Worm (Caenorhabditis elegans) whole organism, L2 larva: Measurements from ENCODE around the gene nhr-1.

Experiments used
- F13H6.1 ChIP-seq: sonication (generic microtip); optimal IDR thresholded peaks from 2 replicates; lab custom pipeline; 2016; ENCODE audit warnings: missing genetic modification characterization, missing compliant biosample characterization
- aly-2 ChIP-seq: fragments of 150-350 bp; optimal IDR thresholded peaks from 2 replicates; lab custom pipeline; 2014; ENCODE audit warnings: missing biosample characterization, missing genetic modification characterization
- dmd-4 ChIP-seq: sonication (generic microtip); optimal IDR thresholded peaks from 2 replicates; lab custom pipeline; 2017; ENCODE audit warnings: missing biosample characterization, missing genetic modification characterization
- lin-39 ChIP-seq: fragments of 150-350 bp; optimal IDR thresholded peaks from 2 replicates; lab custom pipeline; 2014; ENCODE audit warnings: missing biosample characterization, missing genetic modification reagents, missing genetic modification characterization
- mbf-1 ChIP-seq: sonication (generic microtip); optimal IDR thresholded peaks from 2 replicates; lab custom pipeline; 2017; ENCODE audit warnings: missing biosample characterization, missing genetic modification characterization
- nhr-237 ChIP-seq: fragments of 150-350 bp; optimal IDR thresholded peaks from 2 replicates; lab custom pipeline; 2014; ENCODE audit warnings: missing biosample characterization, missing genetic modification characterization
- snpc-4 ChIP-seq: fragments of 150-350 bp; optimal IDR thresholded peaks from 2 replicates; lab custom pipeline; 2014; ENCODE audit warnings: missing biosample characterization, missing genetic modification characterization
- unc-55 ChIP-seq: fragments of 150-350 bp; sonication (generic microtip); optimal IDR thresholded peaks from 3 replicates; lab custom pipeline; 2014; ENCODE audit warnings: missing biosample characterization, missing genetic modification reagents, missing genetic modification characterization
- unc-62 ChIP-seq: fragments of 150-350 bp; optimal IDR thresholded peaks from 2 replicates; lab custom pipeline; 2014; ENCODE audit warnings: missing biosample characterization, missing genetic modification reagents, missing genetic modification characterization
- zag-1 ChIP-seq: fragments of 150-350 bp; optimal IDR thresholded peaks from 2 replicates; lab custom pipeline; 2014; ENCODE audit warnings: missing biosample characterization, missing genetic modification characterization
- ztf-11 ChIP-seq: sonication (generic microtip); optimal IDR thresholded peaks from 2 replicates; lab custom pipeline; 2017; ENCODE audit warnings: missing biosample characterization, missing genetic modification characterization
- ztf-4 ChIP-seq: fragments of 150-350 bp; optimal IDR thresholded peaks from 2 replicates; lab custom pipeline; 2014; ENCODE audit warnings: missing biosample characterization, missing genetic modification characterization

DNA sequence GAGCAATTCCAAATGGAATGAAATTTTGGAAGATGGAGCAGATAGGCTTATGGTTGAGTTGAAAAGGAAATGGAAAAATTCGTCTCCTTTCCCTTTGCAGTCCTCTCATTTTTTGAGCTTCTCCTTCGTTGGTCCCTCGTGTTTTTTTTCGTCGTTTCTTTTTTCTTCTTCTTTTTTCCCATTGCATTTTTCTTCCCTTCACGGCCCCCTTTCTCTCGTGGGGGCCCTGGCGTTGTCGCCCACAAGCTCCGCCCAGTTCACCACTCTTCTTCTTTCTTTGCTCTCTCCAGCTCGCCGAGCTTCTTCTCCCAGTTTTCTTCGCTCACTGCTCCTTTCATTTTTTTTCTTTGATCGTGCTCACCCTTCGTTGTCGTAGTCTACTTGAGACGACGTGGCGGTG is 5.6 kb downstream of the nhr-1 start:
- no peak for TF ChIP-seq unc-62 (GFP tag; lab: Kevin White, UChicago)
- no peak for TF ChIP-seq snpc-4 (tag; lab: Kevin White, UChicago)
- TF ChIP-seq zag-1: peak; percentile 36
- TF ChIP-seq ztf-11 (tag; lab: Kevin White, UChicago): no peak
- no peak for TF ChIP-seq nhr-237
- no peak for TF ChIP-seq aly-2 (tag; lab: Kevin White, UChicago)
- no peak for TF ChIP-seq mbf-1 (tag; lab: Kevin White, UChicago)
- peak; percentile 48 for TF ChIP-seq unc-55 (GFP tag; lab: Kevin White, UChicago)
- no peak for TF ChIP-seq lin-39
- no peak for TF ChIP-seq dmd-4
- TF ChIP-seq F13H6.1: peak; percentile 52
- no peak for TF ChIP-seq ztf-4 (tag; lab: Kevin White, UChicago)
